Fruit fly (Drosophila melanogaster) Kc167 (cell line): ENCODE data around the gene pygo.

Experiments
- Myc ChIP-seq: fragments of >200 bp; optimal IDR thresholded peaks from 2 replicates; lab custom pipeline; 2017; ENCODE audit warnings: missing external identifiers
- h ChIP-seq: fragments of >200 bp; optimal IDR thresholded peaks from 3 replicates; lab custom pipeline; 2018; ENCODE audit warnings: missing external identifiers
- insv ChIP-seq: fragments of >200 bp; optimal IDR thresholded peaks from 3 replicates; lab custom pipeline; 2018; ENCODE audit warnings: missing external identifiers
- psq ChIP-seq: fragments of >200 bp; optimal IDR thresholded peaks from 2 replicates; lab custom pipeline; 2017; ENCODE audit warnings: missing external identifiers

- TF ChIP-seq insv (no peak), h (lab: Kevin White, UChicago) (no peak), psq (lab: Kevin White, UChicago) (no peak), Myc (lab: Kevin White, UChicago) (no peak)
Observed at dm6 chr3R:31621814-31622213, 41.3 kb upstream of the pygo start, which contains the start of gene kek6.
